Fruit fly (Drosophila melanogaster) whole organism, embryonic: ENCODE measurements around the gene Tlk.

Experiments used
- CG10147 ChIP-seq: fragments of 200-800 bp; sonication (Bioruptor generic); optimal IDR thresholded peaks from 2 replicates; lab custom pipeline; 2019; ENCODE audit warnings: missing biosample characterization, mild to moderate bottlenecking, missing genetic modification characterization, moderate library complexity
- CG10565 ChIP-seq: fragments of 200-800 bp; sonication (Bioruptor generic); optimal IDR thresholded peaks from 3 replicates; lab custom pipeline; 2016; ENCODE audit warnings: missing biosample characterization, mild to moderate bottlenecking, missing genetic modification characterization
- CG11456 ChIP-seq: fragments of 200-800 bp; sonication (Bioruptor generic); IDR thresholded peaks from 3 replicates; pipeline ENCODE4 v1.3.6; 2022; ENCODE audit warnings: missing biosample characterization, missing genetic modification characterization
- CG11696 ChIP-seq: fragments of 200-800 bp; sonication (Bioruptor generic); IDR thresholded peaks from 2 replicates; pipeline ENCODE4 v1.3.6; 2022; ENCODE audit warnings: missing biosample characterization, missing genetic modification characterization
- CG12155 ChIP-seq: fragments of 200-800 bp; sonication (Bioruptor generic); optimal IDR thresholded peaks from 3 replicates; lab custom pipeline; 2016; ENCODE audit warnings: missing biosample characterization, missing genetic modification characterization
- CG13123 ChIP-seq: fragments of 200-800 bp; sonication (Bioruptor generic); optimal IDR thresholded peaks from 2 replicates; lab custom pipeline; 2016; ENCODE audit warnings: missing biosample characterization, missing genetic modification characterization
- CG13775 ChIP-seq: fragments of 200-800 bp; sonication (Bioruptor generic); optimal IDR thresholded peaks from 3 replicates; lab custom pipeline; 2017; ENCODE audit warnings: missing biosample characterization, mild to moderate bottlenecking, missing genetic modification characterization
- CG16863 ChIP-seq: fragments of 200-800 bp; sonication (Bioruptor generic); optimal IDR thresholded peaks from 3 replicates; lab custom pipeline; 2016; ENCODE audit warnings: missing biosample characterization, missing genetic modification characterization
- CG17328 ChIP-seq: fragments of 200-800 bp; sonication (Bioruptor generic); IDR thresholded peaks from 2 replicates; pipeline ENCODE4 v1.3.6; 2022; ENCODE audit warnings: missing biosample characterization, missing genetic modification characterization
- CG17829 ChIP-seq: fragments of 200-800 bp; optimal IDR thresholded peaks from 2 replicates; lab custom pipeline; 2019; ENCODE audit warnings: missing biosample characterization, mild to moderate bottlenecking, missing genetic modification characterization, moderate library complexity
- CG3163 ChIP-seq: fragments of 200-800 bp; sonication (Bioruptor generic); optimal IDR thresholded peaks from 3 replicates; lab custom pipeline; 2016; ENCODE audit warnings: missing biosample characterization, missing genetic modification characterization
- CG32532 ChIP-seq: fragments of 200-800 bp; sonication (Bioruptor generic); IDR thresholded peaks from 2 replicates; pipeline ENCODE4 v1.3.6; 2022; ENCODE audit warnings: missing biosample characterization, missing genetic modification characterization
- CG34376 ChIP-seq: fragments of 200-800 bp; sonication (Bioruptor generic); optimal IDR thresholded peaks from 2 replicates; lab custom pipeline; 2018; ENCODE audit warnings: missing biosample characterization, mild to moderate bottlenecking, missing genetic modification characterization
- CG3726 ChIP-seq: fragments of 200-800 bp; sonication (Bioruptor generic); IDR thresholded peaks from 3 replicates; pipeline ENCODE4, ENCODE4 v1.3.6; 2022; ENCODE audit warnings: missing biosample characterization, missing genetic modification characterization
- CG4282 ChIP-seq: fragments of 200-800 bp; sonication (Bioruptor generic); optimal IDR thresholded peaks from 2 replicates; lab custom pipeline; 2016; ENCODE audit warnings: missing biosample characterization, missing genetic modification characterization
- CG4404 ChIP-seq: fragments of 200-800 bp; sonication (Bioruptor generic); IDR thresholded peaks from 2 replicates; pipeline ENCODE4 v1.3.6; 2022; ENCODE audit warnings: missing biosample characterization, missing genetic modification characterization
- CG5953 ChIP-seq: fragments of 200-800 bp; sonication (Bioruptor generic); IDR thresholded peaks from 2 replicates; pipeline ENCODE4 v1.3.6; 2022; ENCODE audit warnings: missing biosample characterization, missing genetic modification characterization
- CG6654 ChIP-seq: fragments of 200-800 bp; sonication (Bioruptor generic); optimal IDR thresholded peaks from 2 replicates; lab custom pipeline; 2017; ENCODE audit warnings: missing biosample characterization, mild to moderate bottlenecking, missing genetic modification characterization
- CG7839 ChIP-seq: fragments of 200-800 bp; sonication (Bioruptor generic); optimal IDR thresholded peaks from 3 replicates; lab custom pipeline; 2018; ENCODE audit warnings: missing biosample characterization, mild to moderate bottlenecking, missing genetic modification characterization, moderate library complexity
- Dfd ChIP-seq, 2 experiments: fragments of >200 bp; optimal IDR thresholded peaks; 2 replicates each; lab custom pipeline; 2017; ENCODE audit warnings: missing biosample characterization in 2 of 2, missing genetic modification characterization in 2 of 2
- Dip3 ChIP-seq: fragments of 200-800 bp; sonication (Bioruptor generic); optimal IDR thresholded peaks from 3 replicates; lab custom pipeline; 2016; ENCODE audit warnings: missing biosample characterization, missing genetic modification characterization
- Gug ChIP-seq: fragments of 200-800 bp; sonication (Bioruptor generic); IDR thresholded peaks from 4 replicates; pipeline ENCODE4 v1.3.6; 2022; ENCODE audit warnings: missing biosample characterization, missing genetic modification characterization
- HmgZ ChIP-seq: fragments of 200-800 bp; sonication (Bioruptor generic); optimal IDR thresholded peaks from 2 replicates; lab custom pipeline; 2018; ENCODE audit warnings: missing biosample characterization, mild to moderate bottlenecking, missing genetic modification characterization
- Hr78 ChIP-seq, 2 experiments: fragments of 200-800 bp in 1 of 2; fragments of >200 bp in 1 of 2; sonication (Bioruptor generic) in 1 of 2; optimal IDR thresholded peaks; 2 replicates each; lab custom pipeline; 2017 to 2019; ENCODE audit warnings: missing biosample characterization in 2 of 2, missing genetic modification characterization in 2 of 2, mild to moderate bottlenecking in 1 of 2, moderate library complexity in 1 of 2
- Hsf ChIP-seq: fragments of 200-800 bp; sonication (Bioruptor generic); optimal IDR thresholded peaks from 3 replicates; lab custom pipeline; 2016; ENCODE audit warnings: missing biosample characterization, missing genetic modification characterization
- NC2α ChIP-seq: fragments of 200-800 bp; sonication (Bioruptor generic); optimal IDR thresholded peaks from 2 replicates; lab custom pipeline; 2016; ENCODE audit warnings: missing biosample characterization, missing genetic modification characterization
- Poxn ChIP-seq: fragments of 200-800 bp; sonication (Bioruptor generic); IDR thresholded peaks from 2 replicates; pipeline ENCODE4 v1.3.6; 2022; ENCODE audit warnings: missing biosample characterization, missing genetic modification characterization
- Sox102F ChIP-seq: fragments of 200-800 bp; sonication (Bioruptor generic); optimal IDR thresholded peaks from 2 replicates; lab custom pipeline; 2018; ENCODE audit warnings: missing biosample characterization, mild to moderate bottlenecking, missing genetic modification characterization, moderate library complexity
- al ChIP-seq: fragments of 200-800 bp; sonication (Bioruptor generic); IDR thresholded peaks from 2 replicates; pipeline ENCODE4 v1.3.6; 2022; ENCODE audit warnings: missing biosample characterization, missing genetic modification characterization
- btn ChIP-seq: fragments of 200-800 bp; sonication (Bioruptor generic); optimal IDR thresholded peaks from 2 replicates; lab custom pipeline; 2016; ENCODE audit warnings: missing biosample characterization, missing genetic modification characterization
- crol ChIP-seq: fragments of 200-800 bp; sonication (Bioruptor generic); IDR thresholded peaks from 2 replicates; pipeline ENCODE4 v1.3.6; 2022; ENCODE audit warnings: missing biosample characterization, missing genetic modification characterization
- dati ChIP-seq: fragments of 200-800 bp; sonication (Bioruptor generic); IDR thresholded peaks from 2 replicates; pipeline ENCODE4 v1.3.6; 2022; ENCODE audit warnings: missing biosample characterization, missing genetic modification characterization
- dysf ChIP-seq: fragments of 200-800 bp; sonication (Bioruptor generic); IDR thresholded peaks from 3 replicates; pipeline ENCODE4 v1.3.6; 2022; ENCODE audit warnings: missing biosample characterization, missing genetic modification characterization
- eve ChIP-seq, 2 experiments: fragments of >200 bp; optimal IDR thresholded peaks; 2 replicates each; lab custom pipeline; 2017; ENCODE audit warnings: missing biosample characterization in 2 of 2, missing genetic modification characterization in 2 of 2
- gem ChIP-seq: fragments of 200-800 bp; sonication (Bioruptor generic); optimal IDR thresholded peaks from 2 replicates; lab custom pipeline; 2019; ENCODE audit warnings: missing biosample characterization, mild to moderate bottlenecking, missing genetic modification characterization, moderate library complexity
- jumu ChIP-seq: fragments of 200-800 bp; sonication (Bioruptor generic); optimal IDR thresholded peaks from 3 replicates; lab custom pipeline; 2016; ENCODE audit warnings: missing biosample characterization, missing genetic modification characterization
- klu ChIP-seq: fragments of 200-800 bp; sonication (Bioruptor generic); IDR thresholded peaks from 2 replicates; pipeline ENCODE4 v1.3.6; 2022; ENCODE audit warnings: missing biosample characterization, missing genetic modification characterization
- lilli ChIP-seq: fragments of 200-800 bp; sonication (Bioruptor generic); optimal IDR thresholded peaks from 3 replicates; lab custom pipeline; 2016; ENCODE audit warnings: missing biosample characterization, missing genetic modification characterization
- lmd ChIP-seq: fragments of 200-800 bp; sonication (Bioruptor generic); IDR thresholded peaks from 2 replicates; pipeline ENCODE4 v1.3.6; 2022; ENCODE audit warnings: missing biosample characterization, missing genetic modification characterization
- org-1 ChIP-seq: fragments of 200-800 bp; sonication (Bioruptor generic); optimal IDR thresholded peaks from 2 replicates; lab custom pipeline; 2017; ENCODE audit warnings: missing biosample characterization, missing genetic modification characterization
- pho ChIP-seq: fragments of 200-800 bp; sonication (Bioruptor generic); optimal IDR thresholded peaks from 2 replicates; lab custom pipeline; 2016; ENCODE audit warnings: missing biosample characterization, missing genetic modification characterization
- toy ChIP-seq: fragments of 200-800 bp; sonication (Bioruptor generic); IDR thresholded peaks from 2 replicates; pipeline ENCODE4 v1.3.6; 2022; ENCODE audit warnings: missing biosample characterization, missing genetic modification characterization

Gene Tlk

DNA sequence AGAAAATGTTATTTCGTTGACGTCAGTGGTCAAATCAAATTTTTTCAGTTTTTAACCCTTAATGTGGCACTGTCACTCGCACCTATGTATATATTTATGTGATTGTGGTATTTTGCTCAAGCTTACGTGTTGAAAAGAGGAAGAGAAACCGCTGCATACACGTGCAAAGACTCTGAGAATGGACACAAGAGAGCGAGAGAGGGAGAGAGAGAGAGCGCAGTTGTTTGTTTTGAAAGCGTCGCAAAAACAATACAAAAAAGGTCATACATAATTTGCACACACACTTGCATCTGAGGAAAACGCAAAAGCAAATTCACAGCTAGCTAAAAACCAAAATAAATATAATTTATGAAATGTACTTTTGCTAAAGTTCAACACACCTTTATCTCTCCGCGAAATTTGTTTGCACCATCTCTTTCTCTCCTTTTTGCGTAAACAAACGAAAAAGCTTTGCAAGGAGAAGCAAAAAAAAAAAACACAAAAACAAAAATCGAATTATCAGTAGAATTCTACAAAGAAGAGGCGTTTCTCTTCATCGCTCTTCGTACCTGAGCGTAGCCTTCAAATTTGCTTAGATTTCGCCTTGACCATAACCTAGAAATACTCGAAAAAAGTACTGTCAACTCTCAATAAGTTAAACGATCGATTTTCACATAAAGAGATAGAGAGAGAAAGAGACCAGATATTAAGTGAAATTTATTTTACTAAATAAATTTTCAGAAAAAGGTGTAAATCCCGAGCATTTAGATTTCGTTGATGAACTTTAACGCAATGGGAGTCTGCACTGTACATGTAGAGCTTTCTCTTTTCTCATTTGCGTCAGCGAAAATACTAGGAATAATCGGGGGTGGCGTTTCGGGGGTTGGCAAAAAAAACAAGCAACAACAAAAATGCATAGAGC lies 47.5 kb upstream of the Tlk start (continued):
- TF ChIP-seq klu (GFP tag; lab: Robert Waterston, UW) (peak; percentile 47), CG11696 (GFP tag; lab: Robert Waterston, UW) (peak; percentile 13; the same call in 1 of the 2 replicates), CG32532 (peak; percentile 83), dysf (GFP tag; lab: Robert Waterston, UW) (peak; percentile 63), CG34376 (GFP tag; lab: Kevin White, UChicago) (no peak), Gug (peak; percentile 72; the same call in 3 of the 4 replicates), CG4404 (no peak; the same call in 1 of the 2 replicates), CG17328 (GFP tag; lab: Robert Waterston, UW) (peak; percentile 53), HmgZ (tag; lab: Kevin White, UChicago) (no peak), Hr78 (GFP tag; optimal IDR thresholded peaks at IDR 0.05; lab: Kevin White, UChicago) (peak in 1 of 2 experiments; percentile 30), Dip3 (GFP tag; lab: Kevin White, UChicago) (peak; percentile 87), gem (tag; lab: Kevin White, UChicago) (peak; percentile 46), Hsf (GFP tag; lab: Kevin White, UChicago) (peak; percentile 15), eve (GFP tag; optimal IDR thresholded peaks at IDR 0.05; lab: Kevin White, UChicago) (no peak), btn (GFP tag; lab: Kevin White, UChicago) (no peak), Poxn (GFP tag; lab: Robert Waterston, UW) (no peak; the same call in 1 of the 2 replicates), CG17829 (no peak), CG5953 (GFP tag; lab: Robert Waterston, UW) (no peak), Dfd (GFP tag; optimal IDR thresholded peaks at IDR 0.05; lab: Kevin White, UChicago) (no peak), CG13775 (GFP tag; lab: Kevin White, UChicago) (peak; percentile 43), CG16863 (GFP tag; lab: Kevin White, UChicago) (peak; percentile 3), CG12155 (GFP tag; lab: Kevin White, UChicago) (peak; percentile 36), NC2α (GFP tag; lab: Kevin White, UChicago) (no peak), jumu (peak; percentile 24), CG4282 (GFP tag; lab: Kevin White, UChicago) (no peak), toy (GFP tag; lab: Robert Waterston, UW) (0 out of 2 replicates have a peak, but pooled peaks have one; percentile 17), pho (GFP tag; lab: Kevin White, UChicago) (peak; percentile 70), crol (GFP tag; lab: Robert Waterston, UW) (no peak), CG11456 (GFP tag; lab: Robert Waterston, UW) (no peak; the same call in 2 of the 3 replicates), dati (GFP tag; lab: Robert Waterston, UW) (no peak), org-1 (GFP tag; lab: Kevin White, UChicago) (no peak), CG6654 (GFP tag; lab: Kevin White, UChicago) (no peak), Sox102F (GFP tag; lab: Kevin White, UChicago) (peak; percentile 17), CG3726 (GFP tag; lab: Robert Waterston, UW) (no peak), CG10565 (GFP tag; lab: Kevin White, UChicago) (no peak), lmd (GFP tag; lab: Robert Waterston, UW) (peak; percentile 71), CG7839 (peak; percentile 47), lilli (GFP tag; lab: Kevin White, UChicago) (peak; percentile 75), CG13123 (GFP tag; lab: Kevin White, UChicago) (no peak), CG3163 (peak; percentile 64), al (GFP tag; lab: Robert Waterston, UW) (peak; percentile 73), CG10147 (no peak)
